Fruit fly (Drosophila melanogaster) whole organism, prepupa: ENCODE results near the gene Send1.

Source experiments
- CG10669 ChIP-seq: fragments of 200-800 bp; sonication (Bioruptor generic); optimal IDR thresholded peaks from 3 replicates; lab custom pipeline; 2018; ENCODE audit warnings: missing biosample characterization, mild to moderate bottlenecking, missing genetic modification characterization, moderate library complexity
- CG15336 ChIP-seq: fragments of 200-800 bp; sonication (Bioruptor generic); IDR thresholded peaks from 2 replicates; pipeline ENCODE4 v1.3.6; 2022; ENCODE audit warnings: missing biosample characterization, missing genetic modification characterization
- CG32006 ChIP-seq: fragments of 200-800 bp; sonication (Bioruptor generic); optimal IDR thresholded peaks from 3 replicates; lab custom pipeline; 2017; ENCODE audit warnings: missing biosample characterization, mild to moderate bottlenecking, missing genetic modification characterization
- Eip78C ChIP-seq: fragments of 200-800 bp; sonication (Bioruptor generic); peaks from one replicate; lab custom pipeline; 2016; ENCODE audit warnings: missing biosample characterization, missing genetic modification characterization
- Gug ChIP-seq: fragments of 200-800 bp; sonication (Bioruptor generic); IDR thresholded peaks from 2 replicates; pipeline ENCODE4 v1.3.6; 2022; ENCODE audit warnings: missing biosample characterization, missing genetic modification characterization
- Lpt ChIP-seq: fragments of 200-800 bp; sonication (Bioruptor generic); optimal IDR thresholded peaks from 3 replicates; lab custom pipeline; 2016; ENCODE audit warnings: missing biosample characterization, missing genetic modification characterization
- Sox102F ChIP-seq: fragments of 200-800 bp; sonication (Bioruptor generic); optimal IDR thresholded peaks from 2 replicates; lab custom pipeline; 2016; ENCODE audit warnings: missing biosample characterization, mild to moderate bottlenecking, missing genetic modification characterization
- Sox15 ChIP-seq: fragments of 200-800 bp; sonication (Bioruptor generic); optimal IDR thresholded peaks from 3 replicates; lab custom pipeline; 2016; ENCODE audit warnings: missing biosample characterization, missing genetic modification characterization
- acj6 ChIP-seq: fragments of 200-800 bp; sonication (Bioruptor generic); optimal IDR thresholded peaks from 3 replicates; lab custom pipeline; 2016; ENCODE audit warnings: missing biosample characterization, missing genetic modification characterization
- eg ChIP-seq: fragments of 200-800 bp; sonication (Bioruptor generic); IDR thresholded peaks from 3 replicates; pipeline ENCODE4 v1.3.6; 2022; ENCODE audit warnings: missing biosample characterization, missing genetic modification characterization
- fd85E ChIP-seq: fragments of 200-800 bp; sonication (Bioruptor generic); optimal IDR thresholded peaks from 3 replicates; lab custom pipeline; 2016; ENCODE audit warnings: missing biosample characterization, missing genetic modification characterization
- net ChIP-seq: fragments of 200-800 bp; sonication (Bioruptor generic); optimal IDR thresholded peaks from 3 replicates; lab custom pipeline; 2016; ENCODE audit warnings: missing biosample characterization, missing genetic modification characterization

dm6 chr2L:2251175-2251574, 3.7 kb downstream of the Send1 start, which contains the start of gene Ser12:
- TF ChIP-seq acj6 (GFP tag; lab: Kevin White, UChicago) (no peak), fd85E (no peak), CG32006 (GFP tag; lab: Kevin White, UChicago) (no peak), CG15336 (GFP tag; lab: Robert Waterston, UW) (no peak), Lpt (GFP tag; lab: Kevin White, UChicago) (no peak), Sox15 (GFP tag; lab: Kevin White, UChicago) (no peak), eg (no peak), Eip78C (GFP tag; lab: Kevin White, UChicago) (no peak), CG10669 (GFP tag; lab: Kevin White, UChicago) (no peak), Gug (GFP tag; lab: Robert Waterston, UW) (no peak), net (GFP tag; lab: Kevin White, UChicago) (no peak), Sox102F (GFP tag; lab: Kevin White, UChicago) (no peak)
